Worm (Caenorhabditis elegans) whole organism, L2 larva: ENCODE results near the gene F44E2.4.
A peak's percentile ranks its signal among the peaks of the same experiment; 100 is the strongest.

Source experiments
- C34F6.9 ChIP-seq: fragments of 150-350 bp; optimal IDR thresholded peaks from 2 replicates; lab custom pipeline; 2014; ENCODE audit warnings: missing biosample characterization, missing genetic modification characterization
- F13H6.1 ChIP-seq: sonication (generic microtip); optimal IDR thresholded peaks from 2 replicates; lab custom pipeline; 2016; ENCODE audit warnings: missing genetic modification characterization, missing compliant biosample characterization
- R02D3.7 ChIP-seq: fragments of 150-350 bp; optimal IDR thresholded peaks from 2 replicates; lab custom pipeline; 2014; ENCODE audit warnings: missing biosample characterization, missing genetic modification characterization
- Y55F3AM.14 ChIP-seq: fragments of 200-800 bp; sonication (Bioruptor generic); optimal IDR thresholded peaks from 2 replicates; lab custom pipeline; 2018; ENCODE audit warnings: mild to moderate bottlenecking, missing genetic modification characterization, missing compliant biosample characterization
- ZK546.5 ChIP-seq: sonication (generic microtip); optimal IDR thresholded peaks from 2 replicates; lab custom pipeline; 2017; ENCODE audit warnings: missing biosample characterization, missing genetic modification characterization
- alr-1 ChIP-seq: fragments of 150-350 bp; optimal IDR thresholded peaks from 2 replicates; lab custom pipeline; 2014; ENCODE audit warnings: missing biosample characterization, missing genetic modification characterization
- aly-2 ChIP-seq: fragments of 150-350 bp; optimal IDR thresholded peaks from 2 replicates; lab custom pipeline; 2014; ENCODE audit warnings: missing biosample characterization, missing genetic modification characterization
- ama-1 ChIP-seq: fragments of 150-350 bp; optimal IDR thresholded peaks from 2 replicates; lab custom pipeline; 2018; ENCODE audit warnings: inconsistent platforms
- blmp-1 ChIP-seq: sonication (generic microtip); optimal IDR thresholded peaks from 2 replicates; lab custom pipeline; 2017; ENCODE audit warnings: missing genetic modification characterization, mild to moderate bottlenecking, missing compliant biosample characterization, antibody characterized with exemption, moderate library complexity; ENCODE audit not compliant: insufficient read depth
- ceh-16 ChIP-seq: fragments of 150-350 bp; optimal IDR thresholded peaks from 2 replicates; lab custom pipeline; 2014; ENCODE audit warnings: missing biosample characterization, missing genetic modification characterization
- ceh-82 ChIP-seq: fragments of 150-350 bp; optimal IDR thresholded peaks from 2 replicates; lab custom pipeline; 2014; ENCODE audit warnings: missing biosample characterization, missing genetic modification characterization
- crh-2 ChIP-seq: sonication (generic microtip); optimal IDR thresholded peaks from 2 replicates; lab custom pipeline; 2017; ENCODE audit warnings: missing biosample characterization, missing genetic modification characterization
- dmd-4 ChIP-seq: sonication (generic microtip); optimal IDR thresholded peaks from 2 replicates; lab custom pipeline; 2017; ENCODE audit warnings: missing biosample characterization, missing genetic modification characterization
- egl-27 ChIP-seq: sonication (generic microtip); optimal IDR thresholded peaks from 3 replicates; lab custom pipeline; 2017; ENCODE audit warnings: missing biosample characterization, missing genetic modification reagents, missing genetic modification characterization
- elt-1 ChIP-seq: fragments of 150-350 bp; optimal IDR thresholded peaks from 2 replicates; lab custom pipeline; 2014; ENCODE audit warnings: missing biosample characterization, missing genetic modification characterization
- elt-3 ChIP-seq: sonication (generic microtip); optimal IDR thresholded peaks from 2 replicates; lab custom pipeline; 2017; ENCODE audit warnings: missing biosample characterization, missing genetic modification characterization
- fos-1 ChIP-seq: fragments of 150-350 bp; optimal IDR thresholded peaks from 2 replicates; lab custom pipeline; 2014; ENCODE audit warnings: missing biosample characterization, missing genetic modification characterization
- gmeb-1 ChIP-seq: fragments of 150-350 bp; optimal IDR thresholded peaks from 2 replicates; lab custom pipeline; 2014; ENCODE audit warnings: missing biosample characterization, missing genetic modification characterization
- lin-11 ChIP-seq: fragments of 150-350 bp; sonication (generic microtip); optimal IDR thresholded peaks from 2 replicates; lab custom pipeline; 2014; ENCODE audit warnings: missing biosample characterization, missing genetic modification characterization, inconsistent platforms, mixed read lengths
- lin-13 ChIP-seq: fragments of 150-350 bp; optimal IDR thresholded peaks from 2 replicates; lab custom pipeline; 2014; ENCODE audit warnings: missing biosample characterization, missing genetic modification reagents, missing genetic modification characterization
- lin-39 ChIP-seq: fragments of 150-350 bp; optimal IDR thresholded peaks from 2 replicates; lab custom pipeline; 2014; ENCODE audit warnings: missing biosample characterization, missing genetic modification reagents, missing genetic modification characterization
- lsy-2 ChIP-seq, 2 experiments: fragments of 150-350 bp in 1 of 2; sonication (generic microtip) in 1 of 2; optimal IDR thresholded peaks; 2 replicates each; lab custom pipeline; 2014 to 2017; ENCODE audit warnings: missing biosample characterization in 2 of 2, missing genetic modification characterization in 2 of 2
- mab-5 ChIP-seq: fragments of 150-350 bp; optimal IDR thresholded peaks from 2 replicates; lab custom pipeline; 2014; ENCODE audit warnings: missing biosample characterization, missing genetic modification characterization
- mbf-1 ChIP-seq: sonication (generic microtip); optimal IDR thresholded peaks from 2 replicates; lab custom pipeline; 2017; ENCODE audit warnings: missing biosample characterization, missing genetic modification characterization
- mdl-1 ChIP-seq, 2 experiments: fragments of 150-350 bp in 1 of 2; sonication (generic microtip) in 1 of 2; optimal IDR thresholded peaks; 2 replicates each; lab custom pipeline; 2017; ENCODE audit warnings: missing biosample characterization in 2 of 2, missing genetic modification characterization in 2 of 2
- nhr-10 ChIP-seq: sonication (generic microtip); optimal IDR thresholded peaks from 2 replicates; lab custom pipeline; 2017; ENCODE audit warnings: missing biosample characterization, missing genetic modification characterization
- nhr-11 ChIP-seq: fragments of 150-350 bp; optimal IDR thresholded peaks from 2 replicates; lab custom pipeline; 2014; ENCODE audit warnings: missing biosample characterization, missing genetic modification characterization
- nhr-12 ChIP-seq: fragments of 150-350 bp; optimal IDR thresholded peaks from 2 replicates; lab custom pipeline; 2014; ENCODE audit warnings: missing biosample characterization, missing genetic modification characterization
- nhr-129 ChIP-seq: fragments of 150-350 bp; optimal IDR thresholded peaks from 2 replicates; lab custom pipeline; 2014; ENCODE audit warnings: missing biosample characterization, missing genetic modification characterization
- nhr-21 ChIP-seq: fragments of 150-350 bp; optimal IDR thresholded peaks from 2 replicates; lab custom pipeline; 2014; ENCODE audit warnings: missing biosample characterization, missing genetic modification characterization
- nhr-23 ChIP-seq: fragments of 150-350 bp; optimal IDR thresholded peaks from 2 replicates; lab custom pipeline; 2014; ENCODE audit warnings: missing biosample characterization, missing genetic modification reagents, missing genetic modification characterization
- nhr-237 ChIP-seq: fragments of 150-350 bp; optimal IDR thresholded peaks from 2 replicates; lab custom pipeline; 2014; ENCODE audit warnings: missing biosample characterization, missing genetic modification characterization
- nhr-25 ChIP-seq: fragments of 150-350 bp; sonication (generic microtip); optimal IDR thresholded peaks from 3 replicates; lab custom pipeline; 2014; ENCODE audit warnings: missing biosample characterization, missing genetic modification characterization
- nhr-6 ChIP-seq: fragments of 150-350 bp; optimal IDR thresholded peaks from 2 replicates; lab custom pipeline; 2014; ENCODE audit warnings: missing biosample characterization, missing genetic modification characterization
- nhr-77 ChIP-seq: fragments of 150-350 bp; optimal IDR thresholded peaks from 2 replicates; lab custom pipeline; 2014; ENCODE audit warnings: missing biosample characterization, missing genetic modification characterization
- peb-1 ChIP-seq: fragments of 150-350 bp; optimal IDR thresholded peaks from 2 replicates; lab custom pipeline; 2014; ENCODE audit warnings: missing biosample characterization, missing genetic modification characterization
- sem-4 ChIP-seq: fragments of 150-350 bp; optimal IDR thresholded peaks from 2 replicates; lab custom pipeline; 2014; ENCODE audit warnings: missing biosample characterization, missing genetic modification reagents, missing genetic modification characterization
- skn-1 ChIP-seq: sonication (generic microtip); optimal IDR thresholded peaks from 2 replicates; lab custom pipeline; 2017; ENCODE audit warnings: missing biosample characterization, missing genetic modification characterization
- sma-3 ChIP-seq: sonication (generic microtip); optimal IDR thresholded peaks from 2 replicates; lab custom pipeline; 2016; ENCODE audit warnings: missing genetic modification reagents, missing genetic modification characterization, missing compliant biosample characterization
- sma-9 ChIP-seq, 2 experiments: fragments of 150-350 bp in 1 of 2; sonication (generic microtip) in 1 of 2; optimal IDR thresholded peaks; 2 replicates each; lab custom pipeline; 2014 to 2016; ENCODE audit warnings: missing genetic modification characterization in 2 of 2, mild to moderate bottlenecking in 1 of 2, missing biosample characterization in 1 of 2, missing compliant biosample characterization in 1 of 2, missing genetic modification reagents in 1 of 2, moderate library complexity in 1 of 2
- snpc-4 ChIP-seq: fragments of 150-350 bp; optimal IDR thresholded peaks from 2 replicates; lab custom pipeline; 2014; ENCODE audit warnings: missing biosample characterization, missing genetic modification characterization
- unc-39 ChIP-seq: fragments of 150-350 bp; optimal IDR thresholded peaks from 2 replicates; lab custom pipeline; 2014; ENCODE audit warnings: missing biosample characterization, missing genetic modification characterization
- unc-55 ChIP-seq: fragments of 150-350 bp; sonication (generic microtip); optimal IDR thresholded peaks from 3 replicates; lab custom pipeline; 2014; ENCODE audit warnings: missing biosample characterization, missing genetic modification reagents, missing genetic modification characterization
- unc-62 ChIP-seq: fragments of 150-350 bp; optimal IDR thresholded peaks from 2 replicates; lab custom pipeline; 2014; ENCODE audit warnings: missing biosample characterization, missing genetic modification reagents, missing genetic modification characterization
- zag-1 ChIP-seq: fragments of 150-350 bp; optimal IDR thresholded peaks from 2 replicates; lab custom pipeline; 2014; ENCODE audit warnings: missing biosample characterization, missing genetic modification characterization
- ztf-1 ChIP-seq: fragments of 200-800 bp; sonication (Bioruptor generic); conservative IDR thresholded peaks from 2 replicates; pipeline ENCODE4 v1.3.6; 2022; ENCODE audit warnings: missing genetic modification characterization, missing compliant biosample characterization
- ztf-11 ChIP-seq: sonication (generic microtip); optimal IDR thresholded peaks from 2 replicates; lab custom pipeline; 2017; ENCODE audit warnings: missing biosample characterization, missing genetic modification characterization
- ztf-4 ChIP-seq: fragments of 150-350 bp; optimal IDR thresholded peaks from 2 replicates; lab custom pipeline; 2014; ENCODE audit warnings: missing biosample characterization, missing genetic modification characterization

F44E2.4 gene

DNA sequence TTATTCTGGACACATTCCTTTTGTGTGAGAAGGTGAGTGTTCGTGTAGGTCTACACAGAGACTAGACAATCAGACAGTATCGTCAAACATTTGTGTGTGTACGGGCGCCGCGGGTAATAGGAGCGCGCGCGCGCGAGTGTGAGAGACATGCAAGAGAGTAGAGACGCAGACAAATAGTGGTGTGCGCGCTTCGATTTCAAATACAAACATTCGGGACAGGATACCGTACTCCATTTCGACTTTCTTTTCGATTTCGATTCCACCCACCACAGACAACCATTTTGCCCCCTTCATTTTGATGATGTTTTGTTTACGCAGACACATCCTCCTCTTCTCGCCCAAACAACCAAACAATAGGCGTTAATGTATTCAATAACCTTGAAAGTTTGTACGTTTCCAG is 43.4 kb downstream of the F44E2.4 start:
- TF ChIP-seq lsy-2 (tag; optimal IDR thresholded peaks at IDR 0.05; lab: Kevin White, UChicago) (peak; percentile 13 to 77), lin-11 (tag; lab: Kevin White, UChicago) (peak; percentile 37), crh-2 (peak; percentile 35), ceh-16 (tag; lab: Kevin White, UChicago) (peak; percentile 91), nhr-237 (tag; lab: Kevin White, UChicago) (no peak), sem-4 (peak; percentile 86), nhr-25 (tag; lab: Kevin White, UChicago) (peak; percentile 79), alr-1 (tag; lab: Kevin White, UChicago) (no peak), fos-1 (tag; lab: Kevin White, UChicago) (peak; percentile 80), sma-3 (GFP tag; lab: Kevin White, UChicago) (peak; percentile 77), sma-9 (GFP tag; optimal IDR thresholded peaks at IDR 0.05; lab: Kevin White, UChicago) (peak; percentile 91), sma-9 (tag; optimal IDR thresholded peaks at IDR 0.05; lab: Kevin White, UChicago) (no peak), blmp-1 (peak; percentile 92), unc-55 (GFP tag; lab: Kevin White, UChicago) (no peak), F13H6.1 (peak; percentile 93), nhr-11 (tag; lab: Kevin White, UChicago) (no peak), aly-2 (tag; lab: Kevin White, UChicago) (no peak), nhr-10 (tag; lab: Kevin White, UChicago) (no peak), nhr-12 (tag; lab: Kevin White, UChicago) (no peak), unc-62 (GFP tag; lab: Kevin White, UChicago) (no peak), nhr-23 (tag; lab: Kevin White, UChicago) (no peak), gmeb-1 (tag; lab: Kevin White, UChicago) (peak; percentile 70), nhr-129 (tag; lab: Kevin White, UChicago) (peak; percentile 85), unc-39 (no peak), peb-1 (tag; lab: Kevin White, UChicago) (peak; percentile 45), ZK546.5 (tag; lab: Kevin White, UChicago) (no peak), mbf-1 (tag; lab: Kevin White, UChicago) (no peak), lin-13 (GFP tag; lab: Kevin White, UChicago) (peak; percentile 64), snpc-4 (tag; lab: Kevin White, UChicago) (no peak), Y55F3AM.14 (GFP tag; lab: Kevin White, UChicago) (peak; percentile 6), R02D3.7 (tag; lab: Kevin White, UChicago) (no peak), egl-27 (tag; lab: Kevin White, UChicago) (peak; percentile 74), C34F6.9 (tag; lab: Kevin White, UChicago) (no peak), nhr-6 (tag; lab: Kevin White, UChicago) (no peak), mab-5 (tag; lab: Kevin White, UChicago) (no peak), skn-1 (tag; lab: Kevin White, UChicago) (no peak), zag-1 (no peak), elt-1 (tag; lab: Kevin White, UChicago) (no peak), elt-3 (tag; lab: Kevin White, UChicago) (no peak), ztf-4 (peak; percentile 11), ceh-82 (tag; lab: Kevin White, UChicago) (no peak), ztf-11 (tag; lab: Kevin White, UChicago) (no peak), mdl-1 (tag; optimal IDR thresholded peaks at IDR 0.05; lab: Kevin White, UChicago) (peak; percentile 67 to 70), ama-1 (lab: Kevin White, UChicago) (no peak), ztf-1 (GFP tag; lab: Robert Waterston, UW) (no peak), lin-39 (tag; lab: Kevin White, UChicago) (no peak), nhr-21 (tag; lab: Kevin White, UChicago) (peak; percentile 45), nhr-77 (tag; lab: Kevin White, UChicago) (no peak), dmd-4 (tag; lab: Kevin White, UChicago) (no peak)
- TF ChIP-seq, all 48 proteins: peak for 20
